Worm (Caenorhabditis elegans) whole organism, L4 larva: Measurements from ENCODE around the gene clec-242.

ENCODE experiments used
- daf-12 ChIP-seq: fragments of 150-350 bp; optimal IDR thresholded peaks from 2 replicates; lab custom pipeline; 2014; ENCODE audit warnings: missing biosample characterization, missing genetic modification reagents, missing genetic modification characterization
- hlh-30 ChIP-seq: sonication (generic microtip); optimal IDR thresholded peaks from 2 replicates; lab custom pipeline; 2017; ENCODE audit warnings: antibody characterized with exemption, mild to moderate bottlenecking, missing genetic modification characterization, missing compliant biosample characterization; ENCODE audit not compliant: insufficient read depth
- mep-1 ChIP-seq: fragments of 150-350 bp; sonication (generic microtip); optimal IDR thresholded peaks from 3 replicates; lab custom pipeline; 2014; ENCODE audit warnings: missing biosample characterization, missing genetic modification characterization
- mxl-3 ChIP-seq: fragments of 200-800 bp; sonication (Bioruptor generic); optimal IDR thresholded peaks from 2 replicates; lab custom pipeline; 2018; ENCODE audit warnings: mild to moderate bottlenecking, missing genetic modification characterization, missing compliant biosample characterization
- nhr-48 ChIP-seq: sonication (generic microtip); optimal IDR thresholded peaks from 2 replicates; lab custom pipeline; 2016; ENCODE audit warnings: mild to moderate bottlenecking, missing genetic modification characterization, missing compliant biosample characterization
- pqm-1 ChIP-seq: sonication (generic microtip); optimal IDR thresholded peaks from 2 replicates; lab custom pipeline; 2017; ENCODE audit warnings: missing biosample characterization, missing genetic modification characterization
- skn-1 ChIP-seq: fragments of 150-350 bp; optimal IDR thresholded peaks from 2 replicates; lab custom pipeline; 2014; ENCODE audit warnings: missing biosample characterization, missing genetic modification characterization

DNA sequence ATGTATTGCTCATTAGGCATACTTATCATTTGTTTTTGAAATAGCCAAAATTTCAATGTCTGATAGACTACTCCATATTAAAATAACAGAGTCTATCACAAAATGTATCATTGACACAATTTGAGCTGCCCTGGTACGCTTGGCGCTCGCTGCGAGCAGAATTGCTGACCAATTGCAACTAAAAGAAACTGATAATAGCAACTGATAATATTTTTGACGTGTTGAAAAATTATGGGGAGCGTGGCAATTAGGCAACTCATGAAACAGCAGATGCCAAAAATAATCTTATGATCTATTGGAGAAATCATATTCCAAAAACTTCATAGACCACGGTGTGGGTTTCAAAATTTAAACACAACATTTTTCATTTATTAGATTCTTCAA, 4.0 kb downstream of the clec-242 start:
- TF ChIP-seq nhr-48 (no peak), mep-1 (tag; lab: Kevin White, UChicago) (no peak), pqm-1 (tag; lab: Kevin White, UChicago) (peak; percentile 86), mxl-3 (GFP tag; lab: Kevin White, UChicago) (no peak), daf-12 (tag; lab: Kevin White, UChicago) (no peak), hlh-30 (no peak), skn-1 (no peak)
